Worm (Caenorhabditis elegans) whole organism, young adult: Measurements from ENCODE around the gene F22B5.5.

ENCODE experiments used
- B0019.2 ChIP-seq: fragments of 200-800 bp; sonication (Bioruptor generic); conservative IDR thresholded peaks from 2 replicates; pipeline ENCODE4 v1.3.6; 2022; ENCODE audit warnings: missing genetic modification reagents, missing genetic modification characterization, missing compliant biosample characterization
- D2030.7 ChIP-seq: fragments of 200-800 bp; sonication (Bioruptor generic); IDR thresholded peaks from 2 replicates; pipeline ENCODE4 v1.3.6; 2022; ENCODE audit warnings: missing genetic modification reagents, missing genetic modification characterization, missing compliant biosample characterization
- F10E7.11 ChIP-seq: sonication (generic microtip); optimal IDR thresholded peaks from 2 replicates; lab custom pipeline; 2017; ENCODE audit warnings: mild to moderate bottlenecking, missing genetic modification characterization, moderate library complexity, missing compliant biosample characterization
- F22D6.2 ChIP-seq: sonication (generic microtip); optimal IDR thresholded peaks from 2 replicates; lab custom pipeline; 2016; ENCODE audit warnings: mild to moderate bottlenecking, missing genetic modification characterization, missing compliant biosample characterization
- F33H1.4 ChIP-seq: fragments of 200-800 bp; sonication (Bioruptor generic); IDR thresholded peaks from 2 replicates; pipeline ENCODE4 v1.3.6; 2022; ENCODE audit warnings: missing genetic modification reagents, missing genetic modification characterization, missing compliant biosample characterization
- F37B4.10 ChIP-seq: fragments of 200-800 bp; sonication (Bioruptor generic); IDR thresholded peaks from 2 replicates; pipeline ENCODE4 v1.3.6; 2022; ENCODE audit warnings: missing genetic modification characterization, missing compliant biosample characterization
- F39B2.1 ChIP-seq: fragments of 200-800 bp; sonication (Bioruptor generic); IDR thresholded peaks from 2 replicates; pipeline ENCODE4 v1.3.6; 2022; ENCODE audit warnings: missing genetic modification reagents, missing genetic modification characterization, missing compliant biosample characterization
- F49E8.2 ChIP-seq: sonication (generic microtip); optimal IDR thresholded peaks from 3 replicates; lab custom pipeline; 2017; ENCODE audit warnings: missing genetic modification characterization, mild to moderate bottlenecking, missing compliant biosample characterization, antibody characterized with exemption, moderate library complexity; ENCODE audit not compliant: insufficient read depth
- F55B11.4 ChIP-seq: sonication (generic microtip); optimal IDR thresholded peaks from 2 replicates; lab custom pipeline; 2016; ENCODE audit warnings: missing compliant biosample characterization, missing genetic modification characterization, borderline replicate concordance; ENCODE audit not compliant: insufficient read depth
- T07F8.4 ChIP-seq: sonication (generic microtip); optimal IDR thresholded peaks from 2 replicates; lab custom pipeline; 2016; ENCODE audit warnings: mild to moderate bottlenecking, missing genetic modification characterization, moderate library complexity, missing compliant biosample characterization
- Y56A3A.18 ChIP-seq: fragments of 200-800 bp; sonication (Bioruptor generic); IDR thresholded peaks from 2 replicates; pipeline ENCODE4 v1.3.6; 2022; ENCODE audit warnings: missing genetic modification reagents, missing genetic modification characterization, missing compliant biosample characterization
- Y95B8A.8 ChIP-seq: fragments of 200-800 bp; sonication (Bioruptor generic); IDR thresholded peaks from 2 replicates; pipeline ENCODE4 v1.3.6; 2022; ENCODE audit warnings: missing genetic modification reagents, missing genetic modification characterization, missing compliant biosample characterization
- ama-1 ChIP-seq, 3 experiments: fragments of 150-350 bp in 1 of 3; sonication (generic microtip) in 2 of 3; optimal IDR thresholded peaks; 2 replicates each; lab custom pipeline; 2014 to 2018; ENCODE audit warnings: missing biosample characterization in 2 of 3, missing genetic modification characterization in 2 of 3, missing genetic modification reagents in 2 of 3
- aptf-2 ChIP-seq: fragments of 200-800 bp; sonication (Bioruptor generic); conservative IDR thresholded peaks from 2 replicates; pipeline ENCODE4 v1.3.6; 2022; ENCODE audit warnings: missing genetic modification reagents, missing genetic modification characterization, missing compliant biosample characterization
- attf-6 ChIP-seq: fragments of 200-800 bp; sonication (Bioruptor generic); IDR thresholded peaks from 2 replicates; pipeline ENCODE4 v1.3.6; 2022; ENCODE audit warnings: missing genetic modification reagents, missing genetic modification characterization, missing compliant biosample characterization
- ceh-40 ChIP-seq: fragments of 200-800 bp; sonication (Bioruptor generic); IDR thresholded peaks from 2 replicates; pipeline ENCODE4 v1.3.6; 2022; ENCODE audit warnings: missing genetic modification characterization, missing compliant biosample characterization
- ceh-79 ChIP-seq: sonication (generic microtip); optimal IDR thresholded peaks from 2 replicates; lab custom pipeline; 2017; ENCODE audit warnings: mild to moderate bottlenecking, missing genetic modification characterization, missing compliant biosample characterization
- chd-7 ChIP-seq: sonication (generic microtip); optimal IDR thresholded peaks from 2 replicates; lab custom pipeline; 2016; ENCODE audit warnings: mild to moderate bottlenecking, missing genetic modification characterization, moderate library complexity, missing compliant biosample characterization
- die-1 ChIP-seq: sonication (generic microtip); optimal IDR thresholded peaks from 2 replicates; lab custom pipeline; 2016; ENCODE audit warnings: missing genotype, mild to moderate bottlenecking, missing genetic modification characterization, missing compliant biosample characterization
- dpl-1 ChIP-seq: fragments of 150-350 bp; optimal IDR thresholded peaks from 2 replicates; lab custom pipeline; 2014; ENCODE audit warnings: missing biosample characterization, missing genetic modification reagents, missing genetic modification characterization
- efl-1 ChIP-seq: fragments of 150-350 bp; optimal IDR thresholded peaks from 2 replicates; lab custom pipeline; 2014; ENCODE audit warnings: missing biosample characterization, missing genetic modification reagents, missing genetic modification characterization
- egl-18 ChIP-seq: fragments of 200-800 bp; sonication (Bioruptor generic); IDR thresholded peaks from 2 replicates; pipeline ENCODE4 v1.3.6; 2022; ENCODE audit warnings: missing genetic modification reagents, missing genetic modification characterization, missing compliant biosample characterization
- ekl-4 ChIP-seq: fragments of 200-800 bp; sonication (Bioruptor generic); IDR thresholded peaks from 2 replicates; pipeline ENCODE4 v1.3.6; 2022; ENCODE audit warnings: missing genetic modification reagents, missing genetic modification characterization, missing compliant biosample characterization
- gei-17 ChIP-seq: fragments of 200-800 bp; sonication (Bioruptor generic); optimal IDR thresholded peaks from 2 replicates; lab custom pipeline; 2018; ENCODE audit warnings: mild to moderate bottlenecking, missing genetic modification characterization, missing compliant biosample characterization
- let-526 ChIP-seq: fragments of 200-800 bp; sonication (Bioruptor generic); IDR thresholded peaks from 2 replicates; pipeline ENCODE4 v1.3.6; 2022; ENCODE audit warnings: missing genetic modification reagents, missing genetic modification characterization, missing compliant biosample characterization
- lin-26 ChIP-seq: fragments of 200-800 bp; sonication (Bioruptor generic); IDR thresholded peaks from 2 replicates; pipeline ENCODE4 v1.3.6; 2022; ENCODE audit warnings: missing genetic modification reagents, missing genetic modification characterization, missing compliant biosample characterization
- lir-1 ChIP-seq: fragments of 200-800 bp; sonication (Bioruptor generic); conservative IDR thresholded peaks from 2 replicates; pipeline ENCODE4 v1.3.6; 2022; ENCODE audit warnings: missing genetic modification reagents, missing genetic modification characterization, missing compliant biosample characterization
- madf-6 ChIP-seq: fragments of 200-800 bp; sonication (Bioruptor generic); IDR thresholded peaks from 2 replicates; pipeline ENCODE4 v1.3.6; 2022; ENCODE audit warnings: missing genetic modification reagents, missing genetic modification characterization, missing compliant biosample characterization
- mes-4 ChIP-seq: sonication (generic microtip); optimal IDR thresholded peaks from 2 replicates; lab custom pipeline; 2016; ENCODE audit warnings: missing genotype, missing genetic modification characterization, missing compliant biosample characterization
- nfya-2 ChIP-seq: fragments of 200-800 bp; sonication (Bioruptor generic); IDR thresholded peaks from 2 replicates; pipeline ENCODE4 v1.3.6; 2022; ENCODE audit warnings: missing genetic modification reagents, missing genetic modification characterization, missing compliant biosample characterization
- nfyb-1 ChIP-seq: fragments of 200-800 bp; sonication (Bioruptor generic); IDR thresholded peaks from 2 replicates; pipeline ENCODE4 v1.3.6; 2022; ENCODE audit warnings: missing genetic modification reagents, missing genetic modification characterization, missing compliant biosample characterization
- nhr-120 ChIP-seq: fragments of 200-800 bp; sonication (Bioruptor generic); IDR thresholded peaks from 2 replicates; pipeline ENCODE4 v1.3.6; 2022; ENCODE audit warnings: missing genetic modification characterization, missing compliant biosample characterization
- pha-4 ChIP-seq: fragments of 150-350 bp; sonication (generic microtip); optimal IDR thresholded peaks from 2 replicates; lab custom pipeline; 2014; ENCODE audit warnings: missing biosample characterization, missing genetic modification reagents, missing genetic modification characterization
- rec-8 ChIP-seq, 2 experiments: sonication (generic microtip); optimal IDR thresholded peaks; 2 replicates each; lab custom pipeline; 2016; ENCODE audit warnings: mild to moderate bottlenecking in 2 of 2, missing genetic modification characterization in 2 of 2, missing genetic modification reagents in 2 of 2, missing genotype in 2 of 2, missing biosample characterization in 1 of 2, missing compliant biosample characterization in 1 of 2, moderate library complexity in 1 of 2
- sea-2 ChIP-seq: fragments of 200-800 bp; sonication (Bioruptor generic); IDR thresholded peaks from 2 replicates; pipeline ENCODE4 v1.3.6; 2022; ENCODE audit warnings: missing genetic modification characterization, missing compliant biosample characterization
- snpc-1.3 ChIP-seq: sonication (generic microtip); optimal IDR thresholded peaks from 2 replicates; lab custom pipeline; 2017; ENCODE audit warnings: missing genetic modification characterization, mild to moderate bottlenecking, missing compliant biosample characterization, antibody characterized with exemption, moderate library complexity, missing genotype, missing genetic modification reagents; ENCODE audit not compliant: insufficient read depth
- snpc-3.4 ChIP-seq: sonication (generic microtip); optimal IDR thresholded peaks from 2 replicates; lab custom pipeline; 2017; ENCODE audit warnings: missing genetic modification characterization, mild to moderate bottlenecking, missing compliant biosample characterization, antibody characterized with exemption, moderate library complexity, missing genotype, missing genetic modification reagents
- tbp1 ChIP-seq: fragments of 200-800 bp; sonication (Bioruptor generic); optimal IDR thresholded peaks from 2 replicates; lab custom pipeline; 2018; ENCODE audit warnings: mild to moderate bottlenecking, missing genetic modification characterization, missing compliant biosample characterization
- tbx-9 ChIP-seq: sonication (generic microtip); optimal IDR thresholded peaks from 2 replicates; lab custom pipeline; 2016; ENCODE audit warnings: borderline replicate concordance, missing genetic modification characterization, inconsistent platforms, missing compliant biosample characterization
- unc-130 ChIP-seq: sonication (generic microtip); optimal IDR thresholded peaks from 2 replicates; lab custom pipeline; 2016; ENCODE audit warnings: missing genetic modification reagents, missing genetic modification characterization, missing compliant biosample characterization
- xnd-1 ChIP-seq: sonication (generic microtip); optimal IDR thresholded peaks from 2 replicates; lab custom pipeline; 2016; ENCODE audit warnings: missing genotype, missing genetic modification reagents, missing genetic modification characterization, missing compliant biosample characterization
- zfh-2 ChIP-seq: fragments of 200-800 bp; sonication (Bioruptor generic); conservative IDR thresholded peaks from 2 replicates; pipeline ENCODE4 v1.3.6; 2022; ENCODE audit warnings: missing genetic modification reagents, missing genetic modification characterization, missing compliant biosample characterization
- zim-3 ChIP-seq: sonication (generic microtip); optimal IDR thresholded peaks from 2 replicates; lab custom pipeline; 2017; ENCODE audit warnings: mild to moderate bottlenecking, missing genetic modification characterization, moderate library complexity, missing compliant biosample characterization
- ztf-18 ChIP-seq: sonication (generic microtip); optimal IDR thresholded peaks from 2 replicates; lab custom pipeline; 2016; ENCODE audit warnings: missing genotype, mild to moderate bottlenecking, missing genetic modification characterization, missing compliant biosample characterization
- ztf-22 ChIP-seq: fragments of 200-800 bp; sonication (Bioruptor generic); optimal IDR thresholded peaks from 2 replicates; lab custom pipeline; 2018; ENCODE audit warnings: mild to moderate bottlenecking, missing genetic modification characterization, moderate library complexity, missing compliant biosample characterization
- ztf-3 ChIP-seq: fragments of 200-800 bp; sonication (Bioruptor generic); optimal IDR thresholded peaks from 2 replicates; lab custom pipeline; 2018; ENCODE audit warnings: mild to moderate bottlenecking, missing genetic modification characterization, missing compliant biosample characterization

Gene F22B5.5

DNA sequence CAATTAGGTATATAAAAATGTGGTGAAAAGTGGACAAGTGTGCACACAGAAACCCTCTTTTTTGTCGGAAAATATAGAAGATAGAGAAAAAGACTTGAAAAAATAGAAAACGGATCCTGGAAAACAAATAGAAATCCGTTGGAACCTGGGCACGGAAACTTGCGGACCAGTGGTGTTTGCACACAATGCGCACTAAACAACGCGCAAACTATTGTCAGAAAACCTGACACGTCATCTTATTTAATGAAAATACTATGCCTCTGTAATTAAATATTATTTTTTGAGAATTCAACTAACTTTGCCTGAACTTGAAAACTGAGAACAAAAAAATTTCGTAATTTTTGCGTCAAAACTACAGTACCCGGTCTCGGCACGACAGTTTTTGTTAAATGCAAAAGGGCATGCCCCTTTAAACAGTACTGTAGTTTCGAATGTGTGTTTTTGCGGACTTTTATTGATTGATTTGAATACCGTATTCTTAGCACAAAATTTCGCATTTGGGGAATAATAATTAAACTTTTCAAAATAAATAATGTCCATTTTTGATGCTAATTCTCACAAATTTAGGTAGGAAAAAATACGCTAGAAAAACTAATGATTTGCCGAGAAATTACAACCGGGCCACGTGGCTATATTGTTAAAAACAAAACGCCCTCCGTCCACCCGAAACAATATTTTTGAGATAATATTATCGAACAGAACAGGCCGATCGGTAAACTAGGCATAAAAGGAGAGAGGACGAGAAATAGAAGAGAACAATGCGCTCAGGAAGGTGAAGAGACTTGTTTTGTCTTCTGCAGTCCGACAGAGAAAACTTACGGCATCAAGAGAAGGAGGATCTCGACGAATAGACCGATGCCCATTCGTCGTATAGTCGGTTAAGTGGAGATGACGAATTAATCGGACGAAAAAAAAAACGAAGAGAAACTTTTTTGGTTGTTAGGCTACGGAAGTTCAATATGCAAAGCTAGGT, 25.2 kb downstream of the F22B5.5 start (continued):
- TF ChIP-seq F10E7.11 (tag; lab: Kevin White, UChicago): no peak
- TF ChIP-seq efl-1: peak; percentile 24
- TF ChIP-seq F37B4.10 (GFP tag; lab: Robert Waterston, UW): no peak
- TF ChIP-seq nhr-120: no peak
- no peak for TF ChIP-seq unc-130 (GFP tag; lab: Kevin White, UChicago)
- no peak for TF ChIP-seq mes-4 (tag; lab: Kevin White, UChicago)
- no peak for TF ChIP-seq F22D6.2
- no peak for TF ChIP-seq nfya-2
- TF ChIP-seq snpc-3.4 (tag; lab: Kevin White, UChicago): peak; percentile 38
- TF ChIP-seq ceh-79: no peak
- TF ChIP-seq egl-18: no peak
- TF ChIP-seq aptf-2: no peak
- TF ChIP-seq B0019.2 (GFP tag; lab: Robert Waterston, UW): peak; percentile 38; the same call in 1 of the 2 replicates
- no peak for TF ChIP-seq ama-1 (optimal IDR thresholded peaks at IDR 0.05; lab: Kevin White, UChicago)
- TF ChIP-seq ama-1 (GFP tag; optimal IDR thresholded peaks at IDR 0.05; lab: Kevin White, UChicago): no peak
- TF ChIP-seq F39B2.1: no peak
- TF ChIP-seq ztf-18 (tag; lab: Kevin White, UChicago): no peak
- no peak for TF ChIP-seq ztf-3 (GFP tag; lab: Kevin White, UChicago)
- TF ChIP-seq zfh-2: no peak
- TF ChIP-seq F55B11.4 (tag; lab: Kevin White, UChicago): no peak
- TF ChIP-seq ceh-40 (GFP tag; lab: Robert Waterston, UW): no peak
- no peak for TF ChIP-seq Y95B8A.8 (GFP tag; lab: Robert Waterston, UW)
- TF ChIP-seq ztf-22 (GFP tag; lab: Kevin White, UChicago): no peak
- TF ChIP-seq gei-17 (GFP tag; lab: Kevin White, UChicago): no peak
- 0 out of 2 replicates have a peak, but pooled peaks have one; percentile 26 for TF ChIP-seq nfyb-1
- peak; percentile 72 for TF ChIP-seq F49E8.2 (tag; lab: Kevin White, UChicago)
- no peak for TF ChIP-seq dpl-1 (GFP tag; lab: Kevin White, UChicago)
- TF ChIP-seq madf-6 (GFP tag; lab: Robert Waterston, UW): peak; percentile 87
- TF ChIP-seq pha-4 (tag; lab: Kevin White, UChicago): no peak
- no peak for TF ChIP-seq die-1 (tag; lab: Kevin White, UChicago)
- peak; percentile 75 for TF ChIP-seq xnd-1 (tag; lab: Kevin White, UChicago)
- TF ChIP-seq zim-3 (tag; lab: Kevin White, UChicago): no peak
- peak; percentile 76 for TF ChIP-seq D2030.7 (GFP tag; lab: Robert Waterston, UW)
- no peak for TF ChIP-seq let-526 (GFP tag; lab: Robert Waterston, UW)
- TF ChIP-seq sea-2: no peak
- no peak for TF ChIP-seq lin-26 (GFP tag; lab: Robert Waterston, UW)
- TF ChIP-seq T07F8.4 (tag; lab: Kevin White, UChicago): no peak
- TF ChIP-seq rec-8 (tag; optimal IDR thresholded peaks at IDR 0.05; lab: Kevin White, UChicago): no peak
- TF ChIP-seq ekl-4 (GFP tag; lab: Robert Waterston, UW): no peak
- no peak for TF ChIP-seq snpc-1.3 (tag; lab: Kevin White, UChicago)
- no peak for TF ChIP-seq attf-6 (GFP tag; lab: Robert Waterston, UW)
- no peak for TF ChIP-seq tbx-9 (tag; lab: Kevin White, UChicago)
- TF ChIP-seq chd-7 (tag; lab: Kevin White, UChicago): no peak
- TF ChIP-seq tbp1: peak; percentile 37
- TF ChIP-seq Y56A3A.18: no peak
- TF ChIP-seq F33H1.4: peak; percentile 83
- no peak for TF ChIP-seq lir-1 (GFP tag; lab: Robert Waterston, UW)
